Fruit fly (Drosophila melanogaster): ENCODE results near the gene CG6013.

CG6013 gene

DNA sequence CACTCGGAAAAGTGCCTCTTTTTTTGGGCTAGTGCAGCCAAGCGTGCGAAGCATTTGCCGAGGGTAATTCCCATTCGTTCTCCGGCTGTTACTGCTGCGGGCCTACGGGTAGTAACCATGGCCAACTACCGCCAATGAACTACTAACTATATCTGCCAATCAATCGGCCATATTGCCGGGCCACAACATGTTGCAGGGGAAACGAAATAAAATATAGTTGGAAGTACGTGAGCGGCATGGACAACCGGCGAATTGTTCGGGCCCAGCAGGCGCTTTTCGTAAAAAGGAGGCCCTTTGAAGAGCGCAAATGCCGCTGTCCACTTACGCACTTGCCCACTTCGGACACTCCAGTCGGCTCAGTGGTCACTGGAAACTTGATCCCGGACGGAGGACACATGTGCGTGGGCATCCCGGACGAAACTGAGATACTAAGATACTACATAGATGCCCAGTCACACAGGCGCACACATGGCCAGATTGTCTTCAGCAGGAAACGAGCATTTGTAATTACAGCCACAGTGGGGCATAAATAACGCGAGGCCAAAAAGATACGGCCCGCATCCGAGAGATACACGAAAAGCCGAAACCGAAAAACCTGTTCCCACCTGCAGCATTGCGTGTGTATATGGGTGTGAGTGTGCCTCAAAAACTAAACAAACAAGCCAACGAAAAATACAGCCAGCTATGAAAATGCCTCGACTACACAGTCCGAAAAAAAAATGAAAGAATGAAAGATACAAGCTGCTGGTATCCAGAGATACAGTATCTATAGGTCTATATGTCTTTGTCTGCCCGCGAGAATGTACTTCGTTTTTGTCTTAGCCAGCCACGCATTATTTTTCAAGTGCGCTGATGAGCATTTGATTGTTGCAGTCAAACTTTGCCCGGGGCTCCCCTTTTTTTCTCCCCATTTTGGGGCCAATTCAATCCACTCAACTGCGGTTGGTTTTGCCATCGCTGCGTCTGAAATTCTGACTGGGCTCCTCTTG, 43.6 kb upstream of the CG6013 start (continued):
- TF ChIP-seq CG12744 (GFP tag; optimal IDR thresholded peaks at IDR 0.05) = peak; percentile 4
- peak; percentile 62 for TF ChIP-seq row (GFP tag; IDR thresholded peaks at IDR 0.05)
- TF ChIP-seq CG7786 (GFP tag; optimal IDR thresholded peaks at IDR 0.05) = no peak
- TF ChIP-seq CG12391 (tag; optimal IDR thresholded peaks at IDR 0.05) = peak; percentile 23
- TF ChIP-seq C15 (GFP tag; IDR thresholded peaks at IDR 0.05) = no peak
- TF ChIP-seq trem (tag; optimal IDR thresholded peaks at IDR 0.05) = no peak
- TF ChIP-seq CG6765 (GFP tag; optimal IDR thresholded peaks at IDR 0.05) = no peak
- TF ChIP-seq gsb (GFP tag; IDR thresholded peaks at IDR 0.05) = no peak
- TF ChIP-seq tx (GFP tag; optimal IDR thresholded peaks at IDR 0.05) = no peak
- TF ChIP-seq fd3F (GFP tag; optimal IDR thresholded peaks at IDR 0.05) = no peak
- no peak for TF ChIP-seq CG1792 (GFP tag; optimal IDR thresholded peaks at IDR 0.05)
- 0 out of 3 replicates have a peak, but pooled peaks have one; percentile 20 for TF ChIP-seq CG34422 (GFP tag; IDR thresholded peaks at IDR 0.05)
- TF ChIP-seq ssp (GFP tag; IDR thresholded peaks at IDR 0.05) = no peak
- TF ChIP-seq gce (GFP tag; IDR thresholded peaks at IDR 0.05) = no peak
- TF ChIP-seq dimm (GFP tag; IDR thresholded peaks at IDR 0.05) = no peak
- peak; percentile 40 for TF ChIP-seq CG17568 (GFP tag; optimal IDR thresholded peaks at IDR 0.05)
- no peak for TF ChIP-seq Atf6 (GFP tag; IDR thresholded peaks at IDR 0.05)
- TF ChIP-seq CG2120 (GFP tag; optimal IDR thresholded peaks at IDR 0.05) = peak; percentile 3
- peak; percentile 39 for TF ChIP-seq sens (GFP tag)
- TF ChIP-seq Ssrp (tag; optimal IDR thresholded peaks at IDR 0.05) = no peak
- TF ChIP-seq CG4730 (GFP tag; IDR thresholded peaks at IDR 0.05) = no peak
- TF ChIP-seq Mad (GFP tag; optimal IDR thresholded peaks at IDR 0.05) = no peak
- TF ChIP-seq CG30020 (tag; optimal IDR thresholded peaks at IDR 0.05) = no peak
- no peak for TF ChIP-seq jing (GFP tag; optimal IDR thresholded peaks at IDR 0.05)
- no peak for TF ChIP-seq CG8290 (GFP tag; optimal IDR thresholded peaks at IDR 0.05)
- TF ChIP-seq CG8290 (tag; optimal IDR thresholded peaks at IDR 0.05) = no peak
- TF ChIP-seq Antp (GFP tag; optimal IDR thresholded peaks at IDR 0.05) = no peak
- no peak for TF ChIP-seq CG34224 (GFP tag; IDR thresholded peaks at IDR 0.05; ENCODE audit: partially characterized antibody)
- no peak for TF ChIP-seq Sry-δ (GFP tag; optimal IDR thresholded peaks at IDR 0.05)
- no peak for TF ChIP-seq CG2116 (GFP tag; optimal IDR thresholded peaks at IDR 0.05)
- no peak for TF ChIP-seq Nf-YB (GFP tag; optimal IDR thresholded peaks at IDR 0.05)
- no peak for TF ChIP-seq Rx (GFP tag; IDR thresholded peaks at IDR 0.05)
- peak; percentile 90 for TF ChIP-seq CG5180 (GFP tag; optimal IDR thresholded peaks at IDR 0.05)
- no peak for TF ChIP-seq zen (tag; optimal IDR thresholded peaks at IDR 0.05)
- no peak for TF ChIP-seq CG6854 (GFP tag; optimal IDR thresholded peaks at IDR 0.05)
- TF ChIP-seq Camta (GFP tag; optimal IDR thresholded peaks at IDR 0.05) = no peak
- no peak for TF ChIP-seq Aef1 (GFP tag; IDR thresholded peaks at IDR 0.05)
- peak; percentile 45; the same call in 1 of the 2 replicates for TF ChIP-seq stc (GFP tag; IDR thresholded peaks at IDR 0.05)
- no peak for TF ChIP-seq lbe (GFP tag; optimal IDR thresholded peaks at IDR 0.05)
- no peak for TF ChIP-seq CG12219 (GFP tag; optimal IDR thresholded peaks at IDR 0.05)
- TF ChIP-seq cato (GFP tag; optimal IDR thresholded peaks at IDR 0.05; ENCODE audit: borderline replicate concordance) = no peak
- no peak for TF ChIP-seq CG30431 (GFP tag; optimal IDR thresholded peaks at IDR 0.05)
- no peak for TF ChIP-seq CG42726 (GFP tag; IDR thresholded peaks at IDR 0.05; ENCODE audit: partially characterized antibody)
- no peak for TF ChIP-seq CG18764 (GFP tag; optimal IDR thresholded peaks at IDR 0.05)
- TF ChIP-seq Bdp1 (GFP tag; optimal IDR thresholded peaks at IDR 0.05) = no peak
- TF ChIP-seq CG7357 (GFP tag; IDR thresholded peaks at IDR 0.05) = no peak
- TF ChIP-seq E2f1 (GFP tag; IDR thresholded peaks at IDR 0.05) = no peak
- no peak for TF ChIP-seq CG7556 (GFP tag; optimal IDR thresholded peaks at IDR 0.05)
- 0 out of 2 replicates have a peak, but pooled peaks have one; percentile 36 for TF ChIP-seq sob (GFP tag; IDR thresholded peaks at IDR 0.05)
- TF ChIP-seq peb (GFP tag; IDR thresholded peaks at IDR 0.05) = no peak

Measured in whole organism, embryonic.